Worm (Caenorhabditis elegans) whole organism, L2 larva: Measurements from ENCODE around the gene F31F7.1.

Experiments used
- R02D3.7 ChIP-seq: fragments of 150-350 bp; optimal IDR thresholded peaks from 2 replicates; lab custom pipeline; 2014; ENCODE audit warnings: missing biosample characterization, missing genetic modification characterization
- ZK546.5 ChIP-seq: sonication (generic microtip); optimal IDR thresholded peaks from 2 replicates; lab custom pipeline; 2017; ENCODE audit warnings: missing biosample characterization, missing genetic modification characterization
- dmd-4 ChIP-seq: sonication (generic microtip); optimal IDR thresholded peaks from 2 replicates; lab custom pipeline; 2017; ENCODE audit warnings: missing biosample characterization, missing genetic modification characterization
- elt-3 ChIP-seq: sonication (generic microtip); optimal IDR thresholded peaks from 2 replicates; lab custom pipeline; 2017; ENCODE audit warnings: missing biosample characterization, missing genetic modification characterization
- lin-11 ChIP-seq: fragments of 150-350 bp; sonication (generic microtip); optimal IDR thresholded peaks from 2 replicates; lab custom pipeline; 2014; ENCODE audit warnings: missing biosample characterization, missing genetic modification characterization, inconsistent platforms, mixed read lengths
- lsy-2 ChIP-seq, 2 experiments: fragments of 150-350 bp in 1 of 2; sonication (generic microtip) in 1 of 2; optimal IDR thresholded peaks; 2 replicates each; lab custom pipeline; 2014 to 2017; ENCODE audit warnings: missing biosample characterization in 2 of 2, missing genetic modification characterization in 2 of 2
- mdl-1 ChIP-seq, 2 experiments: fragments of 150-350 bp in 1 of 2; sonication (generic microtip) in 1 of 2; optimal IDR thresholded peaks; 2 replicates each; lab custom pipeline; 2017; ENCODE audit warnings: missing biosample characterization in 2 of 2, missing genetic modification characterization in 2 of 2
- nhr-11 ChIP-seq: fragments of 150-350 bp; optimal IDR thresholded peaks from 2 replicates; lab custom pipeline; 2014; ENCODE audit warnings: missing biosample characterization, missing genetic modification characterization
- nhr-25 ChIP-seq: fragments of 150-350 bp; sonication (generic microtip); optimal IDR thresholded peaks from 3 replicates; lab custom pipeline; 2014; ENCODE audit warnings: missing biosample characterization, missing genetic modification characterization
- nhr-77 ChIP-seq: fragments of 150-350 bp; optimal IDR thresholded peaks from 2 replicates; lab custom pipeline; 2014; ENCODE audit warnings: missing biosample characterization, missing genetic modification characterization
- skn-1 ChIP-seq: sonication (generic microtip); optimal IDR thresholded peaks from 2 replicates; lab custom pipeline; 2017; ENCODE audit warnings: missing biosample characterization, missing genetic modification characterization
- unc-39 ChIP-seq: fragments of 150-350 bp; optimal IDR thresholded peaks from 2 replicates; lab custom pipeline; 2014; ENCODE audit warnings: missing biosample characterization, missing genetic modification characterization
- ztf-11 ChIP-seq: sonication (generic microtip); optimal IDR thresholded peaks from 2 replicates; lab custom pipeline; 2017; ENCODE audit warnings: missing biosample characterization, missing genetic modification characterization

DNA sequence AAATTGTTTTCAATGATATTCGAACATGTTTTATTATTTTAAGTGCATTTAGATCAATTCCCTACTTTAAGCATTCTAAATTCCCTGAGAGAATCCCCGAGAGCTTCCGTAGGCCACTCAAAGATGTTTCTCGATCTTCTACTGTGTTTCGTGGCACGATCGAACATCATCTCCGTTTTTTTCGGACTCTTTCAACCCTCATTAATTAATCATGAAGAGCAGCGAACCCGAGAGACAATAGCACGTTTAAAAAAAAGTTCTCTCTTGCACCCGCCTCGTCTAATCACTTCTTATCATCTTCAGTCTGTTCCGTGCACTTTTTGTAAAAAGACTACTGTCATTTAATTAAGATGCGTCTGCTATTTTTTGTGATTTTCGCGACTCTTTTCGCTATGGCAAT, 12.4 kb downstream of the F31F7.1 start, which contains the start of gene K12B6.11:
- TF ChIP-seq ZK546.5 (no peak), lin-11 (tag; lab: Kevin White, UChicago) (no peak), nhr-77 (tag; lab: Kevin White, UChicago) (no peak), skn-1 (tag; lab: Kevin White, UChicago) (no peak), dmd-4 (no peak), lsy-2 (tag; optimal IDR thresholded peaks at IDR 0.05; lab: Kevin White, UChicago) (no peak), mdl-1 (tag; optimal IDR thresholded peaks at IDR 0.05; lab: Kevin White, UChicago) (no peak), nhr-11 (tag; lab: Kevin White, UChicago) (no peak), ztf-11 (tag; lab: Kevin White, UChicago) (no peak), elt-3 (no peak), nhr-25 (tag; lab: Kevin White, UChicago) (no peak), unc-39 (tag; lab: Kevin White, UChicago) (no peak), R02D3.7 (tag; lab: Kevin White, UChicago) (no peak)
